Worm (Caenorhabditis elegans): ENCODE measurements around the gene sma-3.

DNA sequence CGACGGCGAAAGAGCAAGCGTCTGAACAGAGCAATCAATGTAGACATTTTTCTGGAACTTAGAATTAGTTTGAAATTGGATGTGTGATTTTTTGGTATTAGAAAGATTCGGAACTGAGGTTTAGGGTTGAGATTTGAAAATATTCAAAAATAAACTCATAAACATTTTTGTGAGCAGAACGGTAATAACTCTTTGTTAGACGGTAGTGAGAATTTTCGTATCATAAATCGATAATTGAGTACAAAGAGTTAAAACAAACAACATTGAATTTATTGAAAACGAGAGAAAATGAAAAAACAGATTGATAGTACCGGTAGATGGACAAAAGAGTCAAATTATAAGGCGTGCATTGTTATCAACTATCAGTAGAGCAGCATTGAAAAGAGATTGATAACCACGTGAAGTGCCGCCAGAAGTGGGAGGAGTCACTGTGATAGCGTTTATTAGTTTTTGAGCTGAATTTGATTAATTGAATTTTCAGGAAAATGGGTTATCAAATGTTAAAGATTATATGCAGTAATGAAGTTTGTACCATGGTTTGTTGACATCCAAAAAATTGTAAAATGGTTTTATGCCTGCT is 44.4 kb downstream of the sma-3 start, which contains the start of gene F28F5.6:
- TF ChIP-seq him-1 (tag; optimal IDR thresholded peaks at IDR 0.05) (no peak), dao-5 (tag; optimal IDR thresholded peaks at IDR 0.05) (no peak)
